Worm (Caenorhabditis elegans) whole organism, L4 larva: ENCODE data around the gene ZC262.4.

Experiments
- F44E2.7 ChIP-seq: fragments of 200-800 bp; sonication (Bioruptor generic); IDR thresholded peaks from 2 replicates; pipeline ENCODE4 v2.1.2; 2022; ENCODE audit warnings: missing genetic modification characterization, missing compliant biosample characterization
- F49E8.2 ChIP-seq: sonication (generic microtip); optimal IDR thresholded peaks from 2 replicates; lab custom pipeline; 2016; ENCODE audit warnings: missing compliant biosample characterization, mild to moderate bottlenecking, missing genetic modification characterization, borderline replicate concordance
- Y48G9A.11 ChIP-seq: fragments of 200-800 bp; sonication (Bioruptor generic); IDR thresholded peaks from 2 replicates; pipeline ENCODE4 v1.3.6; 2022; ENCODE audit warnings: missing genetic modification reagents, missing genetic modification characterization, missing compliant biosample characterization
- aha-1 ChIP-seq: fragments of 150-350 bp; peaks from one replicate; lab custom pipeline; 2014; ENCODE audit warnings: missing biosample characterization, missing genetic modification characterization
- aly-2 ChIP-seq: sonication (generic microtip); optimal IDR thresholded peaks from 2 replicates; lab custom pipeline; 2018; ENCODE audit warnings: missing biosample characterization, missing genetic modification characterization
- daf-8 ChIP-seq: fragments of 200-800 bp; sonication (Bioruptor generic); IDR thresholded peaks from 2 replicates; pipeline ENCODE4 v1.3.6; 2022; ENCODE audit warnings: missing genetic modification characterization, missing compliant biosample characterization
- dmd-8 ChIP-seq: fragments of 200-800 bp; sonication (Bioruptor generic); IDR thresholded peaks from 2 replicates; pipeline ENCODE4 v1.3.6; 2022; ENCODE audit warnings: missing genetic modification characterization, missing compliant biosample characterization
- egl-27 ChIP-seq: sonication (generic microtip); optimal IDR thresholded peaks from 3 replicates; lab custom pipeline; 2017; ENCODE audit warnings: missing biosample characterization, missing genetic modification reagents, missing genetic modification characterization
- fkh-10 ChIP-seq: fragments of 150-350 bp; optimal IDR thresholded peaks from 2 replicates; lab custom pipeline; 2014; ENCODE audit warnings: missing biosample characterization, missing genetic modification reagents, missing genetic modification characterization
- fos-1 ChIP-seq: fragments of 150-350 bp; optimal IDR thresholded peaks from 2 replicates; lab custom pipeline; 2014; ENCODE audit warnings: missing biosample characterization, missing genetic modification characterization
- lin-1 ChIP-seq: fragments of 200-800 bp; sonication (Bioruptor generic); IDR thresholded peaks from 2 replicates; pipeline ENCODE4 v1.3.6; 2022; ENCODE audit warnings: missing genetic modification reagents, missing genetic modification characterization, missing compliant biosample characterization
- lin-38 ChIP-seq: fragments of 200-800 bp; sonication (Bioruptor generic); IDR thresholded peaks from 2 replicates; pipeline ENCODE4 v1.3.6; 2022; ENCODE audit warnings: missing genetic modification reagents, missing genetic modification characterization, missing compliant biosample characterization
- nhr-25 ChIP-seq: sonication (generic microtip); optimal IDR thresholded peaks from 2 replicates; lab custom pipeline; 2017; ENCODE audit warnings: missing genetic modification characterization, mild to moderate bottlenecking, missing compliant biosample characterization, antibody characterized with exemption, moderate library complexity, borderline replicate concordance; ENCODE audit not compliant: insufficient read depth
- nhr-41 ChIP-seq: fragments of 200-800 bp; sonication (Bioruptor generic); IDR thresholded peaks from 2 replicates; pipeline ENCODE4 v1.3.6; 2022; ENCODE audit warnings: missing genetic modification reagents, missing genetic modification characterization, missing compliant biosample characterization
- nhr-48 ChIP-seq: sonication (generic microtip); optimal IDR thresholded peaks from 2 replicates; lab custom pipeline; 2016; ENCODE audit warnings: mild to moderate bottlenecking, missing genetic modification characterization, missing compliant biosample characterization
- rbr-2 ChIP-seq: sonication (generic microtip); optimal IDR thresholded peaks from 2 replicates; lab custom pipeline; 2016; ENCODE audit warnings: missing genotype, missing genetic modification characterization, missing compliant biosample characterization
- spr-3 ChIP-seq: fragments of 200-800 bp; sonication (Bioruptor generic); optimal IDR thresholded peaks from 2 replicates; lab custom pipeline; 2018; ENCODE audit warnings: mild to moderate bottlenecking, missing genetic modification characterization, missing compliant biosample characterization
- zag-1 ChIP-seq: fragments of 150-350 bp; optimal IDR thresholded peaks from 2 replicates; lab custom pipeline; 2014; ENCODE audit warnings: missing biosample characterization, missing genetic modification characterization
- zfp-3 ChIP-seq: fragments of 200-800 bp; sonication (Bioruptor generic); conservative IDR thresholded peaks from 2 replicates; pipeline ENCODE4 v1.3.6; 2022; ENCODE audit warnings: missing genetic modification reagents, missing genetic modification characterization, missing compliant biosample characterization

Gene ZC262.4

DNA sequence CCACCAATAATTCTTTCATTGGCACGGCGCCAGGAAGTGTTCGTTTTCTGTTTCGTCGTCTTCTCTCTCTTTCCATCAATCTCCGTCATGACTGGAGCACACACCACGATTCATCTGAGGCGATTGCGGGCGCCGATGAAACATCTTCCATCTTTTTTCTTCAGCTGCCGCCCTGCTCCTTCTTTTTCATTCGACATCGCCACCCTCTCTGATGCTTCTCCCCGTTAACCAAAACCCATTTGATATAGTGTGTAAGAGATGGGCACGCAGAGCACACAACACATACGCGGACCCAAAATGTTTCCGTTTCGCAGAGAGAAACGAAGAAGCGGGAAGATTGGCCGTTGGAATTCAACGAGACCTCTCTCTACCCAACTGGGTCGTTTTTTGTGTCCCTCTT lies 46.8 kb downstream of the ZC262.4 start (continued):
- TF ChIP-seq egl-27 (tag; lab: Kevin White, UChicago) = no peak
- TF ChIP-seq rbr-2 (tag; lab: Kevin White, UChicago) = no peak
- no peak for TF ChIP-seq daf-8 (GFP tag; lab: Robert Waterston, UW)
- TF ChIP-seq Y48G9A.11 (GFP tag; lab: Robert Waterston, UW) = no peak
- TF ChIP-seq dmd-8 (GFP tag; lab: Robert Waterston, UW) = no peak

DNA sequence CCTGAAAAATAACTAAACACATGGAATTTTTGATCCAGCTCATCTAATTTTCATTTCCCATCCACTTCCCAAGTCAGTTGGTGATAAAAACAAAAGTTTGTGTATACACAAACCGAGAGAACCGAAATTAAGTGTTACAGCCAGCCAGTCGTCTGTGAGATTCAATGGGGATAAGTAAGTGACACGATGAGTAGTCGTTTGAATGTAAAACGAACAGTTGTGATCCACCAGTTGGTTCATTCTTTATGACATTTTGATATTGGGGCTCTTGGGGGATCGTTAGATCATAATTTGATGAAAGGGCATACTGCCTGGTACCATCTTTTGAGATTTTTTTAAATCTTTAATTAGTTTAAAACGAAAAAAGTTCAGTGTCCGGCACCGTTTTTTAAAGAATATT lies 47.5 kb downstream of the ZC262.4 start:
- TF ChIP-seq F49E8.2 = no peak
- TF ChIP-seq fos-1 (tag; lab: Kevin White, UChicago) = no peak

DNA sequence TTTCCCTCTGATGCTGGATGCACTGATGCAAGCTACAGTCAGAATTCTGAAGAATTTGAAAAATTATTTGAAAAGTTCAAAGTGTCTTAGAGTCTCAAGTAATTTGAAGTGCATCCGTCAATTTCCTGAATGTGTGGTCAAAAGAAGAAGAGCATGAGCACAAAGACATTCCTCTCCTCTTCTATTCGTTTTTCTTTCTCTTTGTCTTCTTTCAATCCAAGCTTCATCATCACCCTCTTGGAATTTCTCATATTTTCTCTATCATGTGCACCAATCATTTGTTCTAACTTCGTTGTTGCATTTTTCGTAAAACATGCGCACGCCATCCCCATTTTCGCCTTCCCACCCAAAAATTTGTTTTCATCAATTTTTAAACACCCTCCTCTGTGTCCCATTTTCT lies 48.3 kb downstream of the ZC262.4 start:
- TF ChIP-seq aly-2 (no peak), spr-3 (no peak), fkh-10 (GFP tag; lab: Kevin White, UChicago) (peak; percentile 54)

DNA sequence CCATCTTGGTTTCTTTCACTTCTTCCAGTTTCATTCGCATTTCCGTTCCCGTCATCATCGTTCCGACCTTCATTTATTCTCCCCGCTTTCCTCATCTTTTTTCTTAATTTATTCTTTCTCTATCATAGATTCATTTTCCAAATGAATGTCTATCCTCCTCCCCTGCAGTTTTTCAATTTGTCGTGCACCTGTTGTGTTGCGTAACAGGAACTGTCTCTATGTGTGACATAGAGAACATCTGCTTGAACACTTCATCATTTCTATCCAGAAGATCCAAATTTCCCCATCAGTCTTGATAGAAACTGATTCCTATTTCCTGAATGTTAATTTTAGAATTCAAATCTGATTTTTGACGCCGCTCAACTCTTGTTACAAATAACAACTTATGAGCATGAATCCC lies 50.8 kb downstream of the ZC262.4 start:
- TF ChIP-seq aha-1 (tag; lab: Kevin White, UChicago) (no peak), zfp-3 (GFP tag; lab: Robert Waterston, UW) (no peak), nhr-48 (tag; lab: Kevin White, UChicago) (no peak), zag-1 (tag; lab: Kevin White, UChicago) (no peak), lin-1 (GFP tag; lab: Robert Waterston, UW) (no peak), fos-1 (tag; lab: Kevin White, UChicago) (no peak), nhr-25 (tag; lab: Kevin White, UChicago) (no peak), nhr-41 (GFP tag; lab: Robert Waterston, UW) (no peak), lin-38 (GFP tag; lab: Robert Waterston, UW) (no peak), dmd-8 (GFP tag; lab: Robert Waterston, UW) (no peak), F44E2.7 (GFP tag; lab: Robert Waterston, UW) (no peak)
